Worm (Caenorhabditis elegans) whole organism, L4 larva: ENCODE measurements around the gene ZC13.10.
A peak's percentile ranks its signal among the peaks of the same experiment; 100 is the strongest.

Source experiments
- F10B5.3 ChIP-seq: sonication (generic microtip); optimal IDR thresholded peaks from 2 replicates; lab custom pipeline; 2016; ENCODE audit warnings: mild to moderate bottlenecking, missing genetic modification characterization, missing compliant biosample characterization
- F26F4.8 ChIP-seq: fragments of 200-800 bp; sonication (Bioruptor generic); conservative IDR thresholded peaks from 2 replicates; pipeline ENCODE4 v1.3.6; 2022; ENCODE audit warnings: missing genetic modification characterization, missing compliant biosample characterization
- F37D6.2 ChIP-seq: sonication (generic microtip); optimal IDR thresholded peaks from 2 replicates; lab custom pipeline; 2016; ENCODE audit warnings: mild to moderate bottlenecking, missing genetic modification characterization, missing compliant biosample characterization
- R02D3.7 ChIP-seq: fragments of 150-350 bp; sonication (generic microtip); optimal IDR thresholded peaks from 3 replicates; lab custom pipeline; 2014; ENCODE audit warnings: missing biosample characterization, missing genetic modification characterization
- T20F7.1 ChIP-seq: fragments of 200-800 bp; sonication (Bioruptor generic); optimal IDR thresholded peaks from 2 replicates; lab custom pipeline; 2018; ENCODE audit warnings: mild to moderate bottlenecking, missing genetic modification characterization, missing compliant biosample characterization
- T26A8.4 ChIP-seq: fragments of 200-800 bp; sonication (Bioruptor generic); IDR thresholded peaks from 2 replicates; pipeline ENCODE4 v1.3.6; 2022; ENCODE audit warnings: missing genetic modification characterization, missing compliant biosample characterization
- Y105C5A.15 ChIP-seq: fragments of 200-800 bp; sonication (Bioruptor generic); IDR thresholded peaks from 2 replicates; pipeline ENCODE4 v1.3.6; 2022; ENCODE audit warnings: missing genetic modification characterization, missing compliant biosample characterization
- Y48G9A.11 ChIP-seq: fragments of 200-800 bp; sonication (Bioruptor generic); IDR thresholded peaks from 2 replicates; pipeline ENCODE4 v1.3.6; 2022; ENCODE audit warnings: missing genetic modification reagents, missing genetic modification characterization, missing compliant biosample characterization
- Y5F2A.4 ChIP-seq: fragments of 200-800 bp; sonication (Bioruptor generic); optimal IDR thresholded peaks from 2 replicates; lab custom pipeline; 2018; ENCODE audit warnings: mild to moderate bottlenecking, missing genetic modification characterization, missing compliant biosample characterization
- Y75B8A.6 ChIP-seq: fragments of 200-800 bp; sonication (Bioruptor generic); IDR thresholded peaks from 2 replicates; pipeline ENCODE4 v1.3.6; 2022; ENCODE audit warnings: missing genetic modification reagents, missing genetic modification characterization, missing compliant biosample characterization
- ZK337.2 ChIP-seq: fragments of 200-800 bp; sonication (Bioruptor generic); IDR thresholded peaks from 2 replicates; pipeline ENCODE4 v1.3.6; 2022; ENCODE audit warnings: missing genetic modification reagents, missing genetic modification characterization, missing compliant biosample characterization
- ama-1 ChIP-seq: fragments of 150-350 bp; optimal IDR thresholded peaks from 2 replicates; lab custom pipeline; 2014; ENCODE audit warnings: inconsistent platforms, mixed read lengths
- arid-1 ChIP-seq: fragments of 200-800 bp; sonication (Bioruptor generic); conservative IDR thresholded peaks from 2 replicates; pipeline ENCODE4 v1.3.6; 2022; ENCODE audit warnings: missing genetic modification reagents, missing genetic modification characterization, missing compliant biosample characterization
- ceh-28 ChIP-seq: fragments of 150-350 bp; optimal IDR thresholded peaks from 2 replicates; lab custom pipeline; 2014; ENCODE audit warnings: missing biosample characterization, missing genetic modification reagents, missing genetic modification characterization
- ceh-32 ChIP-seq: sonication (generic microtip); optimal IDR thresholded peaks from 2 replicates; lab custom pipeline; 2016; ENCODE audit warnings: mild to moderate bottlenecking, missing genetic modification characterization, missing compliant biosample characterization; ENCODE audit not compliant: poor library complexity
- ceh-44 ChIP-seq: fragments of 200-800 bp; sonication (Bioruptor generic); IDR thresholded peaks from 2 replicates; pipeline ENCODE4 v1.3.6; 2022; ENCODE audit warnings: missing genetic modification reagents, missing genetic modification characterization, missing compliant biosample characterization
- ceh-82 ChIP-seq: sonication (generic microtip); optimal IDR thresholded peaks from 2 replicates; lab custom pipeline; 2017; ENCODE audit warnings: missing biosample characterization, missing genetic modification characterization
- dmd-6 ChIP-seq: fragments of 200-800 bp; sonication (Bioruptor generic); IDR thresholded peaks from 2 replicates; pipeline ENCODE4 v1.3.6; 2022; ENCODE audit warnings: missing genetic modification reagents, missing genetic modification characterization, missing compliant biosample characterization
- dmd-8 ChIP-seq: fragments of 200-800 bp; sonication (Bioruptor generic); IDR thresholded peaks from 2 replicates; pipeline ENCODE4 v1.3.6; 2022; ENCODE audit warnings: missing genetic modification characterization, missing compliant biosample characterization
- dmd-9 ChIP-seq: fragments of 200-800 bp; sonication (Bioruptor generic); IDR thresholded peaks from 2 replicates; pipeline ENCODE4 v1.3.6; 2022; ENCODE audit warnings: missing genetic modification reagents, missing genetic modification characterization, missing compliant biosample characterization
- duxl-1 ChIP-seq: sonication (generic microtip); optimal IDR thresholded peaks from 2 replicates; lab custom pipeline; 2016; ENCODE audit warnings: mild to moderate bottlenecking, missing genetic modification characterization, moderate library complexity, missing compliant biosample characterization; ENCODE audit not compliant: poor library complexity
- dve-1 ChIP-seq: sonication (generic microtip); optimal IDR thresholded peaks from 2 replicates; lab custom pipeline; 2017; ENCODE audit warnings: antibody characterized with exemption, mild to moderate bottlenecking, missing genetic modification characterization, missing compliant biosample characterization; ENCODE audit not compliant: insufficient read depth
- egl-27 ChIP-seq: sonication (generic microtip); optimal IDR thresholded peaks from 3 replicates; lab custom pipeline; 2017; ENCODE audit warnings: missing biosample characterization, missing genetic modification reagents, missing genetic modification characterization
- fkh-10 ChIP-seq: fragments of 150-350 bp; optimal IDR thresholded peaks from 2 replicates; lab custom pipeline; 2014; ENCODE audit warnings: missing biosample characterization, missing genetic modification reagents, missing genetic modification characterization
- jun-1 ChIP-seq: fragments of 150-350 bp; optimal IDR thresholded peaks from 2 replicates; lab custom pipeline; 2014; ENCODE audit warnings: missing biosample characterization, missing genetic modification reagents, missing genetic modification characterization
- lim-7 ChIP-seq: fragments of 200-800 bp; sonication (Bioruptor generic); IDR thresholded peaks from 2 replicates; pipeline ENCODE4 v1.3.6; 2022; ENCODE audit warnings: missing genetic modification characterization, missing compliant biosample characterization
- lin-1 ChIP-seq: fragments of 200-800 bp; sonication (Bioruptor generic); IDR thresholded peaks from 2 replicates; pipeline ENCODE4 v1.3.6; 2022; ENCODE audit warnings: missing genetic modification reagents, missing genetic modification characterization, missing compliant biosample characterization
- lin-15B ChIP-seq: fragments of 150-350 bp; sonication (generic microtip); optimal IDR thresholded peaks from 3 replicates; lab custom pipeline; 2014; ENCODE audit warnings: missing biosample characterization, missing genetic modification characterization
- lin-29 ChIP-seq: fragments of 200-800 bp; sonication (Bioruptor generic); IDR thresholded peaks from 2 replicates; pipeline ENCODE4 v1.3.6; 2022; ENCODE audit warnings: missing genetic modification reagents, missing genetic modification characterization, missing compliant biosample characterization
- lin-38 ChIP-seq: fragments of 200-800 bp; sonication (Bioruptor generic); IDR thresholded peaks from 2 replicates; pipeline ENCODE4 v1.3.6; 2022; ENCODE audit warnings: missing genetic modification reagents, missing genetic modification characterization, missing compliant biosample characterization
- lin-39 ChIP-seq: fragments of 150-350 bp; optimal IDR thresholded peaks from 2 replicates; lab custom pipeline; 2014; ENCODE audit warnings: missing biosample characterization, missing genetic modification reagents, missing genetic modification characterization
- madf-9 ChIP-seq: fragments of 200-800 bp; sonication (Bioruptor generic); conservative IDR thresholded peaks from 2 replicates; pipeline ENCODE4 v1.3.6; 2022; ENCODE audit warnings: missing genetic modification reagents, missing genetic modification characterization, missing compliant biosample characterization
- mep-1 ChIP-seq: fragments of 150-350 bp; sonication (generic microtip); optimal IDR thresholded peaks from 3 replicates; lab custom pipeline; 2014; ENCODE audit warnings: missing biosample characterization, missing genetic modification characterization
- mes-2 ChIP-seq: sonication (generic microtip); optimal IDR thresholded peaks from 2 replicates; lab custom pipeline; 2016; ENCODE audit warnings: missing genotype, mild to moderate bottlenecking, missing genetic modification characterization, missing compliant biosample characterization; ENCODE audit not compliant: poor library complexity, severe bottlenecking
- mxl-2 ChIP-seq: fragments of 200-800 bp; sonication (Bioruptor generic); conservative IDR thresholded peaks from 2 replicates; pipeline ENCODE4 v1.3.6; 2022; ENCODE audit warnings: missing genetic modification reagents, missing genetic modification characterization, missing compliant biosample characterization
- nhr-102 ChIP-seq: sonication (generic microtip); optimal IDR thresholded peaks from 2 replicates; lab custom pipeline; 2016; ENCODE audit warnings: mild to moderate bottlenecking, missing genetic modification characterization, moderate library complexity, missing compliant biosample characterization
- nhr-111 ChIP-seq: fragments of 200-800 bp; sonication (Bioruptor generic); optimal IDR thresholded peaks from 2 replicates; lab custom pipeline; 2018; ENCODE audit warnings: mild to moderate bottlenecking, missing genetic modification characterization, missing compliant biosample characterization
- nhr-28 ChIP-seq: fragments of 150-350 bp; optimal IDR thresholded peaks from 2 replicates; lab custom pipeline; 2014; ENCODE audit warnings: missing biosample characterization, missing genetic modification characterization
- nhr-42 ChIP-seq: fragments of 200-800 bp; sonication (Bioruptor generic); IDR thresholded peaks from 2 replicates; pipeline ENCODE4 v1.3.6; 2022; ENCODE audit warnings: missing genetic modification characterization, missing compliant biosample characterization
- nhr-48 ChIP-seq: sonication (generic microtip); optimal IDR thresholded peaks from 2 replicates; lab custom pipeline; 2016; ENCODE audit warnings: mild to moderate bottlenecking, missing genetic modification characterization, missing compliant biosample characterization
- nhr-76 ChIP-seq: fragments of 150-350 bp; optimal IDR thresholded peaks from 2 replicates; lab custom pipeline; 2014; ENCODE audit warnings: missing biosample characterization, missing genetic modification characterization
- nhr-77 ChIP-seq: fragments of 150-350 bp; optimal IDR thresholded peaks from 2 replicates; lab custom pipeline; 2014; ENCODE audit warnings: missing biosample characterization, missing genetic modification characterization
- php-3 ChIP-seq: fragments of 200-800 bp; sonication (Bioruptor generic); IDR thresholded peaks from 2 replicates; pipeline ENCODE4 v1.3.6; 2022; ENCODE audit warnings: missing genetic modification reagents, missing genetic modification characterization, missing compliant biosample characterization
- saeg-2 ChIP-seq: fragments of 200-800 bp; sonication (Bioruptor generic); IDR thresholded peaks from 2 replicates; pipeline ENCODE4 v1.3.6; 2022; ENCODE audit warnings: missing genetic modification reagents, missing genetic modification characterization, missing compliant biosample characterization
- snpc-1.2 ChIP-seq: fragments of 200-800 bp; sonication (Bioruptor generic); IDR thresholded peaks from 2 replicates; pipeline ENCODE4 v1.3.6; 2022; ENCODE audit warnings: missing genetic modification reagents, missing genetic modification characterization, missing compliant biosample characterization
- snpc-4 ChIP-seq: fragments of 150-350 bp; optimal IDR thresholded peaks from 2 replicates; lab custom pipeline; 2014; ENCODE audit warnings: missing biosample characterization, missing genetic modification characterization
- tag-97 ChIP-seq: fragments of 200-800 bp; sonication (Bioruptor generic); IDR thresholded peaks from 2 replicates; pipeline ENCODE4 v1.3.6; 2022; ENCODE audit warnings: missing genetic modification characterization, missing compliant biosample characterization
- vab-7 ChIP-seq: fragments of 200-800 bp; sonication (Bioruptor generic); IDR thresholded peaks from 2 replicates; pipeline ENCODE4 v1.3.6; 2022; ENCODE audit warnings: missing genetic modification reagents, missing genetic modification characterization, missing compliant biosample characterization
- zag-1 ChIP-seq: fragments of 150-350 bp; optimal IDR thresholded peaks from 2 replicates; lab custom pipeline; 2014; ENCODE audit warnings: missing biosample characterization, missing genetic modification characterization
- zfp-2 ChIP-seq: sonication (generic microtip); optimal IDR thresholded peaks from 2 replicates; lab custom pipeline; 2016; ENCODE audit warnings: mild to moderate bottlenecking, missing genetic modification characterization, missing compliant biosample characterization
- zip-2 ChIP-seq: fragments of 150-350 bp; optimal IDR thresholded peaks from 2 replicates; lab custom pipeline; 2014; ENCODE audit warnings: missing biosample characterization, missing genetic modification characterization
- ztf-7 ChIP-seq: fragments of 150-350 bp; optimal IDR thresholded peaks from 2 replicates; lab custom pipeline; 2014; ENCODE audit warnings: missing biosample characterization, missing genetic modification characterization

Gene ZC13.10

DNA sequence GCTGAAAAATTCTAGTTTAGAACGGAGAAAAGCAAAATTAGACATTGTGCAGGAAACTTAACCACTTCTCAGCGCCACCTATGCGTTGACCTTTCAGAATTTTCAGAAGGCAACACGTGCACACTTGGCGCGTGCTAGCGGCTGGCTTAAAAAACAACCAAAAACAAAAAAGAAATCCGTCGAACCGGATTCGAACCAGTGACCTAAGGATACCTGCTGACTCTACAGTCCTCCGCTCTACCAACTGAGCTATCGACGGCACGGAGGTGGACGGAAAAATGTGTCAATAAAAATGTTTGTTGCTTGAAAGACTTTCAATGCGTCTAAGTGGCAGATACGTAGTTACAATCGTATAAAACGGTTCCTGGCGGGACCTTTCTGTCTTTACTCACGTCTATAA lies 37.2 kb downstream of the ZC13.10 start (continued):
- no peak for TF ChIP-seq T20F7.1 (GFP tag; lab: Kevin White, UChicago)
- TF ChIP-seq ZK337.2 (GFP tag; lab: Robert Waterston, UW) = no peak
- TF ChIP-seq duxl-1 (tag; lab: Kevin White, UChicago) = no peak
- 0 out of 2 replicates have a peak, but pooled peaks have one; percentile 13 for TF ChIP-seq Y48G9A.11 (GFP tag; lab: Robert Waterston, UW)
- TF ChIP-seq ceh-82 (tag; lab: Kevin White, UChicago) = no peak
- no peak for TF ChIP-seq nhr-42 (GFP tag; lab: Robert Waterston, UW)
- TF ChIP-seq mep-1 (tag; lab: Kevin White, UChicago) = no peak
- no peak for TF ChIP-seq Y75B8A.6 (GFP tag; lab: Robert Waterston, UW)
- TF ChIP-seq fkh-10 = no peak
- no peak for TF ChIP-seq dmd-8 (GFP tag; lab: Robert Waterston, UW)
- peak; percentile 57 for TF ChIP-seq arid-1
- TF ChIP-seq snpc-4 = no peak
- peak; percentile 21; the same call in 1 of the 2 replicates for TF ChIP-seq dmd-6 (GFP tag; lab: Robert Waterston, UW)
- TF ChIP-seq R02D3.7 (tag; lab: Kevin White, UChicago) = no peak
- TF ChIP-seq ceh-32 (tag; lab: Kevin White, UChicago) = no peak
- TF ChIP-seq nhr-77 (tag; lab: Kevin White, UChicago) = no peak
- TF ChIP-seq vab-7 (GFP tag; lab: Robert Waterston, UW) = no peak
- no peak for TF ChIP-seq zfp-2 (tag; lab: Kevin White, UChicago)
- TF ChIP-seq nhr-111 (GFP tag; lab: Kevin White, UChicago) = no peak
- no peak for TF ChIP-seq ama-1
- TF ChIP-seq Y5F2A.4 (GFP tag; lab: Kevin White, UChicago) = no peak
- TF ChIP-seq snpc-1.2 = peak; percentile 56; the same call in 1 of the 2 replicates
- TF ChIP-seq dve-1 = no peak
- TF ChIP-seq F10B5.3 (tag; lab: Kevin White, UChicago) = no peak
- 0 out of 2 replicates have a peak, but pooled peaks have one; percentile 55 for TF ChIP-seq mxl-2
- TF ChIP-seq nhr-102 (tag; lab: Kevin White, UChicago) = no peak
- no peak for TF ChIP-seq lin-39 (tag; lab: Kevin White, UChicago)
- TF ChIP-seq egl-27 (tag; lab: Kevin White, UChicago) = no peak
- TF ChIP-seq ztf-7 = no peak
- no peak for TF ChIP-seq tag-97
- no peak for TF ChIP-seq F37D6.2 (tag; lab: Kevin White, UChicago)
- no peak for TF ChIP-seq nhr-28 (tag; lab: Kevin White, UChicago)
- no peak for TF ChIP-seq lin-29
- TF ChIP-seq lin-38 (GFP tag; lab: Robert Waterston, UW) = no peak
- TF ChIP-seq madf-9 = 0 out of 2 replicates have a peak, but pooled peaks have one; percentile 20
- no peak for TF ChIP-seq lin-1
- TF ChIP-seq zip-2 (tag; lab: Kevin White, UChicago) = no peak
- no peak for TF ChIP-seq zag-1 (tag; lab: Kevin White, UChicago)
- no peak for TF ChIP-seq saeg-2 (GFP tag; lab: Robert Waterston, UW)
- no peak for TF ChIP-seq nhr-76
- TF ChIP-seq ceh-44 (GFP tag; lab: Robert Waterston, UW) = 0 out of 2 replicates have a peak, but pooled peaks have one; percentile 8
- no peak for TF ChIP-seq nhr-48 (tag; lab: Kevin White, UChicago)
- 0 out of 2 replicates have a peak, but pooled peaks have one; percentile 42 for TF ChIP-seq dmd-9 (GFP tag; lab: Robert Waterston, UW)
- TF ChIP-seq mes-2 (tag; lab: Kevin White, UChicago) = no peak
- TF ChIP-seq T26A8.4 (GFP tag; lab: Robert Waterston, UW) = no peak
- no peak for TF ChIP-seq F26F4.8 (GFP tag; lab: Robert Waterston, UW)
- no peak for TF ChIP-seq lin-15B (tag; lab: Kevin White, UChicago)
- no peak for TF ChIP-seq php-3 (GFP tag; lab: Robert Waterston, UW)
- TF ChIP-seq ceh-28 (tag; lab: Kevin White, UChicago) = no peak
- no peak for TF ChIP-seq Y105C5A.15 (GFP tag; lab: Robert Waterston, UW)
- TF ChIP-seq lim-7 (GFP tag; lab: Robert Waterston, UW) = peak; percentile 55; the same call in 1 of the 2 replicates
- no peak for TF ChIP-seq jun-1 (tag; lab: Kevin White, UChicago)
